Worm (Caenorhabditis elegans) whole organism, mixed stage, embryonic: ENCODE results near the gene nhr-177.

Source experiments
- snpc-4 ChIP-seq: fragments of 150-350 bp; optimal IDR thresholded peaks from 2 replicates; lab custom pipeline; 2014; ENCODE audit warnings: missing biosample characterization, missing genetic modification characterization
- ztf-11 ChIP-seq: fragments of 150-350 bp; optimal IDR thresholded peaks from 2 replicates; lab custom pipeline; 2014; ENCODE audit warnings: missing biosample characterization, missing genetic modification characterization

DNA sequence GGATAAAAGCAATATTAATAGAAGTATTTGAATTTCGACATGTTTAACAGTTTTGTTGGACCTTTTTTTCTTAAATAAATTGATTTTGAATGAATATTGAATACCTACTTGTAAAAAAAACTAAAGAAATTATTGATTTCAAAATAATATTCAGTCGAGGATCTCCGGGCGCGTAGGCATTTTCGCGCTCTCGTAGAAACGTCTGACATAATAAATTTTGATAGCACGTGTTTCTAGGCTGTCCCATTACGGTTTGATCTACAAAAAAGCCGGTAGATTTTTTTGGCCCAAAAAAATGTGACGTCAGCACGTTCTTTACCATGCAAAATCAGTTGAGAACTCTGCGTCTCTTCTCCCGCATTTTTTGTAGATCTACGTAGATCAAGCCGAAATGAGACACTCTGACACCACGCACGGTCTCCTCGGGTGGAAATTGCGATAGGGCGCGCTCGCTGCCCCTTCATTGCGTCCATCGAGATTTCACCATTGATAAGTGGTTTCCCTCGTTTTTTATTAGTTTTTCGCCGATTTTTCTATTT lies 15.4 kb upstream of the nhr-177 start:
- TF ChIP-seq snpc-4 (tag; lab: Kevin White, UChicago) (no peak), ztf-11 (tag; lab: Kevin White, UChicago) (no peak)
